Worm (Caenorhabditis elegans) whole organism, L4 larva: ENCODE data around the gene K08E4.7.

Experiments used
- F26F4.8 ChIP-seq: fragments of 200-800 bp; sonication (Bioruptor generic); conservative IDR thresholded peaks from 2 replicates; pipeline ENCODE4 v1.3.6; 2022; ENCODE audit warnings: missing genetic modification characterization, missing compliant biosample characterization
- F49E8.2 ChIP-seq: sonication (generic microtip); optimal IDR thresholded peaks from 2 replicates; lab custom pipeline; 2016; ENCODE audit warnings: missing compliant biosample characterization, mild to moderate bottlenecking, missing genetic modification characterization, borderline replicate concordance
- R02D3.7 ChIP-seq: fragments of 150-350 bp; sonication (generic microtip); optimal IDR thresholded peaks from 3 replicates; lab custom pipeline; 2014; ENCODE audit warnings: missing biosample characterization, missing genetic modification characterization
- ZK337.2 ChIP-seq: fragments of 200-800 bp; sonication (Bioruptor generic); IDR thresholded peaks from 2 replicates; pipeline ENCODE4 v1.3.6; 2022; ENCODE audit warnings: missing genetic modification reagents, missing genetic modification characterization, missing compliant biosample characterization
- aha-1 ChIP-seq: fragments of 150-350 bp; peaks from one replicate; lab custom pipeline; 2014; ENCODE audit warnings: missing biosample characterization, missing genetic modification characterization
- ceh-28 ChIP-seq: fragments of 150-350 bp; optimal IDR thresholded peaks from 2 replicates; lab custom pipeline; 2014; ENCODE audit warnings: missing biosample characterization, missing genetic modification reagents, missing genetic modification characterization
- ceh-82 ChIP-seq: sonication (generic microtip); optimal IDR thresholded peaks from 2 replicates; lab custom pipeline; 2017; ENCODE audit warnings: missing biosample characterization, missing genetic modification characterization
- daf-8 ChIP-seq: fragments of 200-800 bp; sonication (Bioruptor generic); IDR thresholded peaks from 2 replicates; pipeline ENCODE4 v1.3.6; 2022; ENCODE audit warnings: missing genetic modification characterization, missing compliant biosample characterization
- dmd-9 ChIP-seq: fragments of 200-800 bp; sonication (Bioruptor generic); IDR thresholded peaks from 2 replicates; pipeline ENCODE4 v1.3.6; 2022; ENCODE audit warnings: missing genetic modification reagents, missing genetic modification characterization, missing compliant biosample characterization
- dpl-1 ChIP-seq: fragments of 150-350 bp; optimal IDR thresholded peaks from 2 replicates; lab custom pipeline; 2014; ENCODE audit warnings: missing biosample characterization, missing genetic modification reagents, missing genetic modification characterization
- duxl-1 ChIP-seq: sonication (generic microtip); optimal IDR thresholded peaks from 2 replicates; lab custom pipeline; 2016; ENCODE audit warnings: mild to moderate bottlenecking, missing genetic modification characterization, moderate library complexity, missing compliant biosample characterization; ENCODE audit not compliant: poor library complexity
- egl-27 ChIP-seq: sonication (generic microtip); optimal IDR thresholded peaks from 3 replicates; lab custom pipeline; 2017; ENCODE audit warnings: missing biosample characterization, missing genetic modification reagents, missing genetic modification characterization
- fkh-10 ChIP-seq: fragments of 150-350 bp; optimal IDR thresholded peaks from 2 replicates; lab custom pipeline; 2014; ENCODE audit warnings: missing biosample characterization, missing genetic modification reagents, missing genetic modification characterization
- hlh-30 ChIP-seq: sonication (generic microtip); optimal IDR thresholded peaks from 2 replicates; lab custom pipeline; 2017; ENCODE audit warnings: antibody characterized with exemption, mild to moderate bottlenecking, missing genetic modification characterization, missing compliant biosample characterization; ENCODE audit not compliant: insufficient read depth
- lsy-2 ChIP-seq, 2 experiments: fragments of 150-350 bp in 1 of 2; sonication (generic microtip) in 1 of 2; optimal IDR thresholded peaks; 2 replicates each; lab custom pipeline; 2014 to 2017; ENCODE audit warnings: missing biosample characterization in 2 of 2, missing genetic modification characterization in 2 of 2
- mep-1 ChIP-seq: fragments of 150-350 bp; sonication (generic microtip); optimal IDR thresholded peaks from 3 replicates; lab custom pipeline; 2014; ENCODE audit warnings: missing biosample characterization, missing genetic modification characterization
- mes-2 ChIP-seq: sonication (generic microtip); optimal IDR thresholded peaks from 2 replicates; lab custom pipeline; 2016; ENCODE audit warnings: missing genotype, mild to moderate bottlenecking, missing genetic modification characterization, missing compliant biosample characterization; ENCODE audit not compliant: poor library complexity, severe bottlenecking
- mxl-2 ChIP-seq: fragments of 200-800 bp; sonication (Bioruptor generic); conservative IDR thresholded peaks from 2 replicates; pipeline ENCODE4 v1.3.6; 2022; ENCODE audit warnings: missing genetic modification reagents, missing genetic modification characterization, missing compliant biosample characterization
- nhr-76 ChIP-seq: fragments of 150-350 bp; optimal IDR thresholded peaks from 2 replicates; lab custom pipeline; 2014; ENCODE audit warnings: missing biosample characterization, missing genetic modification characterization
- pha-4 ChIP-seq, 2 experiments: fragments of 150-350 bp in 1 of 2; fragments of 200-800 bp in 1 of 2; sonication (Bioruptor generic) in 1 of 2; IDR thresholded peaks in 1 of 2; optimal IDR thresholded peaks in 1 of 2; 2 replicates each; pipeline versions ENCODE4 v1.3.6 to Lab custom; 2014 to 2022; ENCODE audit warnings: missing genetic modification characterization in 2 of 2, missing genetic modification reagents in 2 of 2, missing biosample characterization in 1 of 2, missing compliant biosample characterization in 1 of 2
- rbr-2 ChIP-seq: sonication (generic microtip); optimal IDR thresholded peaks from 2 replicates; lab custom pipeline; 2016; ENCODE audit warnings: missing genotype, missing genetic modification characterization, missing compliant biosample characterization
- skn-1 ChIP-seq: fragments of 150-350 bp; optimal IDR thresholded peaks from 2 replicates; lab custom pipeline; 2014; ENCODE audit warnings: missing biosample characterization, missing genetic modification characterization
- snpc-1.2 ChIP-seq: fragments of 200-800 bp; sonication (Bioruptor generic); IDR thresholded peaks from 2 replicates; pipeline ENCODE4 v1.3.6; 2022; ENCODE audit warnings: missing genetic modification reagents, missing genetic modification characterization, missing compliant biosample characterization
- snpc-4 ChIP-seq: fragments of 150-350 bp; optimal IDR thresholded peaks from 2 replicates; lab custom pipeline; 2014; ENCODE audit warnings: missing biosample characterization, missing genetic modification characterization
- tra-1 ChIP-seq: fragments of 200-800 bp; sonication (Bioruptor generic); IDR thresholded peaks from 2 replicates; pipeline ENCODE4 v1.3.6; 2022; ENCODE audit warnings: missing genetic modification reagents, missing genetic modification characterization, missing compliant biosample characterization
- unc-130 ChIP-seq: sonication (generic microtip); optimal IDR thresholded peaks from 2 replicates; lab custom pipeline; 2016; ENCODE audit warnings: missing genetic modification reagents, missing genetic modification characterization, missing compliant biosample characterization
- unc-62 ChIP-seq, 3 experiments: fragments of 150-350 bp in 1 of 3; sonication (generic microtip); optimal IDR thresholded peaks in 2 of 3; peaks in 1 of 3; 1 replicate in 1 of 3; 2 replicates in 2 of 3; lab custom pipeline; 2014 to 2017; ENCODE audit warnings: missing biosample characterization in 3 of 3, missing genetic modification characterization in 3 of 3, missing genetic modification reagents in 3 of 3, missing genotype in 1 of 3
- ztf-11 ChIP-seq: fragments of 150-350 bp; optimal IDR thresholded peaks from 2 replicates; lab custom pipeline; 2014; ENCODE audit warnings: missing biosample characterization, missing genetic modification characterization

Gene K08E4.7

DNA sequence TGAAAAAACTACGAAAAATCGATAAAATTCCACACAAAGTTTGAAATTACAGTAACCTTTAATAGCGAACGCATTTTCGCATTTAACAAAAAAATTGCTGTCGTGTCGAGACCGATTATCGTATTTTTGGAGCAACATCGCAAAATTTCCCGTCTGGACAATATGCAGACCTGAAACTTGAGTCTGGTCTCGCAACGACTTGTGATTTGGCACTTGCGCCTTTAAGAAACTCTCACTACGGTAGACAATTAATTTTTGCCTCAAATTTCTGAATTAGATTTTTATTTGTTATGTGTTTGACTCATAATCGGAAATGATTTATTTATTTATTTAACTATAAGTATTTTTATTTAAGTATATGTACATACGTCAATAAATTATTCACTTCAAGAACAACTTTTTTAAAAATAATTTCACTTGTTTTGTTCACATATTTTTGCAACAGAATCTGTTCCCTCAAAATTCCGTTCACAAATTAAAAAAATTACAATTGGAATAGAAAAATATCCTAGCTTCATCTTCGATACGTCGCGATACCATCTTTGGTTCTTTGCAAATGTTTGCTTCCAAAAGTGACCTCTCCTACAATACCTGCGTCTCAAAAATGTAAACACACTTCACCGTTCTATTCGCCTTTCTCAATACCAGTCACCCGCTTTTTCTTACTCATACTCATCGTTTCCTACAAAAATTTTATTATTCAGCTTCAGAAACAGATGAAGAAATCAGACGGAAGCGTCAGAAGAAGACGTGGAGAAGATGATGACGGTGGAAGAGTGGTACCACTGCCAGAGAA is 27.8 kb upstream of the K08E4.7 start, which contains the start of gene T12G3.4:
Gene T12G3.4, plus strand, starts transcription at position 705 of the 796 bp plus-strand sequence.
- TF ChIP-seq pha-4 (GFP tag; IDR thresholded peaks at IDR 0.05; lab: Robert Waterston, UW) (no peak), pha-4 (tag; optimal IDR thresholded peaks at IDR 0.05; lab: Kevin White, UChicago) (peak; percentile 68), duxl-1 (tag; lab: Kevin White, UChicago) (no peak)

DNA sequence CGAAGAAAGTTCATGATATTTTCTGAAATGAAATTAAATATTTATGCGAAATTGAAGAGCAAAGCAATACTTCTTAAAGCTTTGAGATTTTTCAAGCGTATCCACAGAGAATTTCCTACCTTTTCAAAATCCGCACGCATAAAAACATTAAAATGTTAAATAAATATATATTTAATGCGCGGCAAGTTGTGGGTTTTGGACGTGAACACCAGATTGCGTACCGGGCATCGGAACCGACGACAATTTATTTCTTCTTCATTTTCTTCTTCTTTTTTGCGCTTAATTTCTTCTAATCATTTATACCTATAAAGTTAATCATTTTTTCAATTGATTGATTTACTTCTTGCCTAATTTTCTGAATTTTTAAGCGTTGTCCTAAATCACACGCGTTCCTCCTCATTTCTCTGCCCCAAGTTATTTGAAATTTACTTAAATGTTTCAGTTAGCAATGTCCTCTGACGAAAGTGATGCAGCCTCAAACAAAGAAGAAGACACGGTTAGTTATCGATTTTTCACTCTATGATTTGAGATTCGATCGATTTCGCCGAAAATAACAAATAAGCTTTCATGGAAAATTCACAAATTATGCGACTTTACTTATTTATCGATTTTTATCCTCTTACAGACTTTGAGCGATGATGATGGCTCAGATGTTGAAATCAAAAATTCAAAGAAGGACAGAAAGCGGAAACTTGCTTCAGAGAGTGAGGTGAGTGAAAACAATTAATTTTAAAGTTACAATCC is 24.4 kb upstream of the K08E4.7 start, which contains the start of the genes bre-5 and spt-5:
Gene bre-5, minus strand, starts transcription at position 167 of the 744 bp plus-strand sequence.
Gene spt-5, plus strand, starts transcription at position 443 of the 744 bp plus-strand sequence.
- TF ChIP-seq egl-27 (tag; lab: Kevin White, UChicago) (no peak), dpl-1 (GFP tag; lab: Kevin White, UChicago) (peak; percentile 29), hlh-30 (tag; lab: Kevin White, UChicago) (peak; percentile 6), unc-62 (GFP tag; optimal IDR thresholded peaks at IDR 0.05 in 1 of 2; lab: Kevin White, UChicago) (peak in 1 of 2 experiments; percentile 8), unc-62 (tag; optimal IDR thresholded peaks at IDR 0.05; lab: Kevin White, UChicago) (no peak), lsy-2 (tag; optimal IDR thresholded peaks at IDR 0.05; lab: Kevin White, UChicago) (peak in 1 of 2 experiments; percentile 56), ceh-28 (tag; lab: Kevin White, UChicago) (peak; percentile 59), mes-2 (peak; percentile 65), ZK337.2 (no peak), snpc-1.2 (no peak)

DNA sequence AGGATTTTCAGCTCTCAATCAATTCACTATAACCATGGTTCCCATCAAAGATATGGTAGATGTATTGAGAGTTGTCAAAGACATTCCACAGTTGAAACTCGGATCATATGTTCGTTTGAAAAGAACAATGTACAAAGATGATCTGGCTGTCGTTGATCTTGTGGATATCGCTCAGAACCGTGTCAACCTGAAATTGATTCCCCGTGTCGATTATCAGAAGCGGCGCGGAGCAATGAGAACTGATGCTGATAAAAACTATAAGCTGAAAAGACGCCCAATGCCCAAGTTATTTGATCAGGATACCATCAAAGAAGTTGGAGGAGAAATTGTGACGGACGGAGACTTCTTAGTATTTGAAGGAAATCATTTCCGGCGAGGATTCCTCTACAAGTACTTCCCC is 23.1 kb upstream of the K08E4.7 start:
- no peak for TF ChIP-seq unc-130
- TF ChIP-seq aha-1 (tag; lab: Kevin White, UChicago): peak; percentile 96

DNA sequence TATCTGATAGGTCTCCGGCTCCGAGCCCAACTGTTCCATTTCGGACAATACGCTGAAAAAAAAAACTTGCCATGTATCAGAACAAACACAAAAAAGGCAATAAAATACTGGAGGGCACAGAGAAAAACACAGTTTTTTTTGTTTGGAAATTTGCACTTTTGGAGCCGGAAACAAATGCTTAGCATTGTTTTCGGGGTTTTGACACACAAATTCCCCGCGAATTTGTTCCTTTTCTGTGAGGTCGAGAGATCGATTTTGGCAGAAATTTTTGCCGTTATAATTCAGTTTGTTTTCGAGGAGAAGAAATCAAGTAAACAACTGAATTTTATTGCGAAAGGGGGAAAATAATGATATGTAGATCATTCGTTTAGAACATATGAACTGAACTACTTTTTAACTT is 19.0 kb upstream of the K08E4.7 start, which contains the start of gene K08E4.2:
Gene K08E4.2, minus strand, starts transcription at position 54 of the 400 bp plus-strand sequence.
- no peak for TF ChIP-seq mes-2
- no peak for TF ChIP-seq dmd-9 (GFP tag; lab: Robert Waterston, UW)
- TF ChIP-seq ceh-82: no peak
- no peak for TF ChIP-seq nhr-76
- TF ChIP-seq skn-1 (tag; lab: Kevin White, UChicago): no peak
- no peak for TF ChIP-seq F26F4.8 (GFP tag; lab: Robert Waterston, UW)
- TF ChIP-seq mxl-2 (GFP tag; lab: Robert Waterston, UW): no peak
- no peak for TF ChIP-seq fkh-10 (GFP tag; lab: Kevin White, UChicago)
- TF ChIP-seq ztf-11: no peak
- TF ChIP-seq F49E8.2 (tag; lab: Kevin White, UChicago): no peak
- no peak for TF ChIP-seq egl-27 (tag; lab: Kevin White, UChicago)
- no peak for TF ChIP-seq tra-1 (GFP tag; lab: Robert Waterston, UW)
- no peak for TF ChIP-seq ceh-28 (tag; lab: Kevin White, UChicago)
- no peak for TF ChIP-seq snpc-4
- TF ChIP-seq unc-62 (GFP tag; optimal IDR thresholded peaks at IDR 0.05 in 1 of 2; lab: Kevin White, UChicago): no peak
- no peak for TF ChIP-seq unc-62 (tag; optimal IDR thresholded peaks at IDR 0.05; lab: Kevin White, UChicago)
- no peak for TF ChIP-seq daf-8 (GFP tag; lab: Robert Waterston, UW)
- no peak for TF ChIP-seq mep-1 (tag; lab: Kevin White, UChicago)
- no peak for TF ChIP-seq rbr-2 (tag; lab: Kevin White, UChicago)
- TF ChIP-seq unc-130: no peak
- TF ChIP-seq, all 104 proteins: peak for 0

DNA sequence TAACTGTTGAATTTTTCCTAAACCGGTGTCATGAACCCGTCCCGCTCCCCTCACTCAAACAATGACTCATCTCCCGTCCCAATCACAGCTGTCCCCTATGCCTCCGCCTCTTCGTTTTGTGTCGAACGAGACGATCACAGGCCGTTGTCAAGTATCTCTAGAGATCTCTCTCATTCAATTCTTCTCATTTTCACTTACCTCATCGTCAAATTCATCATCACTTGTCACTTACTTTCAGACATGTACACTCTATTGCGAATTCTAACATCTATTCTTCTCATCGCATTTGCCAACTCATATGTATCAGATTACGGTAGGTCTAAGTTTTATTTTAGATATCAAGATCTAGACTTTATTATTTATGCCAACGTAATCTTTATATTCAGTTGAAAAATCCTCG is 18.1 kb upstream of the K08E4.7 start, which contains the start of gene K08E4.3:
Gene K08E4.3, plus strand, starts transcription at position 235 of the 400 bp plus-strand sequence.
- TF ChIP-seq R02D3.7 (tag; lab: Kevin White, UChicago) (no peak), mes-2 (peak; percentile 8)
- TF ChIP-seq, all 104 proteins: peak for 1
